Worm (Caenorhabditis elegans): ENCODE results near the gene K08D9.9.

- TF ChIP-seq egl-27 (tag; optimal IDR thresholded peaks at IDR 0.05) (no peak), nhr-12 (tag; optimal IDR thresholded peaks at IDR 0.05) (no peak), jun-1 (tag; optimal IDR thresholded peaks at IDR 0.05) (no peak), nhr-11 (tag; optimal IDR thresholded peaks at IDR 0.05) (no peak), lin-39 (tag; optimal IDR thresholded peaks at IDR 0.05) (no peak), ceh-28 (tag; optimal IDR thresholded peaks at IDR 0.05) (no peak), pha-4 (tag; optimal IDR thresholded peaks at IDR 0.05) (no peak), elt-3 (tag; optimal IDR thresholded peaks at IDR 0.05) (no peak)
Measured at ce11 chrV:3282957-3283356, 46.4 kb upstream of the K08D9.9 start, which contains the start of gene str-64.

Measured in whole organism, L3 larva.